Worm (Caenorhabditis elegans) whole organism, L1 larva: ENCODE data around the gene Y49F6B.8.

ENCODE experiments used
- aly-2 ChIP-seq: fragments of 150-350 bp; optimal IDR thresholded peaks from 2 replicates; lab custom pipeline; 2014; ENCODE audit warnings: missing biosample characterization, missing genetic modification characterization
- ama-1 ChIP-seq: fragments of 150-350 bp; optimal IDR thresholded peaks from 2 replicates; lab custom pipeline; 2014
- egl-27 ChIP-seq, 2 experiments: fragments of 150-350 bp in 1 of 2; sonication (generic microtip); optimal IDR thresholded peaks; 3 replicates each; lab custom pipeline; 2017 to 2018; ENCODE audit warnings: missing biosample characterization in 2 of 2, missing genetic modification characterization in 2 of 2, missing genetic modification reagents in 2 of 2
- lsy-2 ChIP-seq, 2 experiments: fragments of 150-350 bp; optimal IDR thresholded peaks; 2 replicates each; lab custom pipeline; 2014; ENCODE audit warnings: missing biosample characterization in 2 of 2, missing genetic modification characterization in 2 of 2
- nhr-11 ChIP-seq: fragments of 150-350 bp; optimal IDR thresholded peaks from 2 replicates; lab custom pipeline; 2014; ENCODE audit warnings: missing biosample characterization, missing genetic modification characterization
- nhr-77 ChIP-seq: fragments of 150-350 bp; optimal IDR thresholded peaks from 2 replicates; lab custom pipeline; 2014; ENCODE audit warnings: missing biosample characterization, missing genetic modification characterization
- pqm-1 ChIP-seq: sonication (generic microtip); optimal IDR thresholded peaks from 3 replicates; lab custom pipeline; 2017; ENCODE audit warnings: missing biosample characterization, missing genetic modification characterization
- sptf-1 ChIP-seq: fragments of 150-350 bp; optimal IDR thresholded peaks from 2 replicates; lab custom pipeline; 2014; ENCODE audit warnings: missing biosample characterization, missing genetic modification characterization
- unc-98 ChIP-seq: fragments of 200-800 bp; sonication (Bioruptor generic); IDR thresholded peaks from 2 replicates; pipeline ENCODE4 v1.3.6; 2022; ENCODE audit warnings: missing genetic modification characterization, missing compliant biosample characterization

DNA sequence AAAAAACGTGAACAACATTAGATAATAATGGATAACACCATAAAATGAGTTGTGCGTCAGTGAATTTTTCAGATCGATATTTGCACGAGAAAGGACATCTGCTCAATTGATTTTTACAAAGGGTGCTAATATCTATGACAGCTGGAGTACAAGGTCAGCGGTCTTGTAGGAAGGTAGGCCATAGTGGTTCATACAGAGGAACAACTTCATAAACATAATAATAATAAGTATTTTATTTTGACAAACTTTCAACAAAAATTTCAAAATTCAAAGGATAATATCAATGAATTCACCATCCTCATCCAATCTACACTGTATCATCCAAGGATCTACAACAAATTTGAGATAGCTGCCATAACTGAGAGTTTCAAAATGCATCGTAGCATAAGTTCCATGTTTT lies 4.3 kb downstream of the Y49F6B.8 start, which contains the start of gene fbxb-104:
- no peak for TF ChIP-seq lsy-2 (tag; optimal IDR thresholded peaks at IDR 0.05; lab: Kevin White, UChicago)
- TF ChIP-seq nhr-11 = no peak
- no peak for TF ChIP-seq nhr-77 (tag; lab: Kevin White, UChicago)
- TF ChIP-seq egl-27 (tag; optimal IDR thresholded peaks at IDR 0.05; lab: Kevin White, UChicago) = no peak
- TF ChIP-seq unc-98 (GFP tag; lab: Robert Waterston, UW) = no peak
- TF ChIP-seq pqm-1 (tag; lab: Kevin White, UChicago) = no peak
- no peak for TF ChIP-seq aly-2 (tag; lab: Kevin White, UChicago)
- TF ChIP-seq ama-1 (lab: Kevin White, UChicago) = no peak
- no peak for TF ChIP-seq sptf-1 (tag; lab: Kevin White, UChicago)
